Fruit fly (Drosophila melanogaster) whole organism, embryonic: ENCODE results near the gene Helz.

ENCODE experiments used
- CG16813 ChIP-seq: fragments of 200-800 bp; sonication (Bioruptor generic); IDR thresholded peaks from 3 replicates; pipeline ENCODE4 v1.3.6; 2022; ENCODE audit warnings: missing biosample characterization, missing genetic modification characterization; ENCODE audit not compliant: partially characterized antibody
- CG17385 ChIP-seq: fragments of 200-800 bp; sonication (Bioruptor generic); optimal IDR thresholded peaks from 3 replicates; lab custom pipeline; 2018; ENCODE audit warnings: missing biosample characterization, mild to moderate bottlenecking, missing genetic modification characterization
- CG4282 ChIP-seq: fragments of 200-800 bp; sonication (Bioruptor generic); optimal IDR thresholded peaks from 2 replicates; lab custom pipeline; 2016; ENCODE audit warnings: missing biosample characterization, missing genetic modification characterization
- Fer2 ChIP-seq: fragments of 200-800 bp; sonication (Bioruptor generic); optimal IDR thresholded peaks from 2 replicates; lab custom pipeline; 2018; ENCODE audit warnings: missing biosample characterization, mild to moderate bottlenecking, missing genetic modification characterization, moderate library complexity
- Sry-β ChIP-seq: fragments of 200-800 bp; sonication (Bioruptor generic); optimal IDR thresholded peaks from 2 replicates; lab custom pipeline; 2018; ENCODE audit warnings: missing biosample characterization, mild to moderate bottlenecking, missing genetic modification characterization, moderate library complexity
- fd3F ChIP-seq: fragments of 200-800 bp; sonication (Bioruptor generic); optimal IDR thresholded peaks from 2 replicates; lab custom pipeline; 2018; ENCODE audit warnings: missing biosample characterization, mild to moderate bottlenecking, missing genetic modification characterization, moderate library complexity
- kah ChIP-seq: fragments of 200-800 bp; sonication (Bioruptor generic); optimal IDR thresholded peaks from 2 replicates; lab custom pipeline; 2018; ENCODE audit warnings: missing biosample characterization, mild to moderate bottlenecking, missing genetic modification characterization
- nau ChIP-seq: fragments of 200-800 bp; sonication (Bioruptor generic); optimal IDR thresholded peaks from 3 replicates; lab custom pipeline; 2017; ENCODE audit warnings: missing biosample characterization, mild to moderate bottlenecking, missing genetic modification characterization, missing genetic modification reagents
- odd ChIP-seq: fragments of 200-800 bp; sonication (Bioruptor generic); optimal IDR thresholded peaks from 2 replicates; lab custom pipeline; 2017; ENCODE audit warnings: missing biosample characterization, mild to moderate bottlenecking, missing genetic modification characterization
- pan ChIP-seq, 4 experiments: fragments of >200 bp in 3 of 4; fragments of 200-800 bp in 1 of 4; sonication (Bioruptor generic) in 1 of 4; optimal IDR thresholded peaks in 3 of 4; IDR thresholded peaks in 1 of 4; 2 replicates each; pipeline versions ENCODE4 v1.3.6 to Lab custom; 2017 to 2022; ENCODE audit warnings: missing biosample characterization in 2 of 4, missing genetic modification characterization in 2 of 4, mixed read lengths in 1 of 4

DNA sequence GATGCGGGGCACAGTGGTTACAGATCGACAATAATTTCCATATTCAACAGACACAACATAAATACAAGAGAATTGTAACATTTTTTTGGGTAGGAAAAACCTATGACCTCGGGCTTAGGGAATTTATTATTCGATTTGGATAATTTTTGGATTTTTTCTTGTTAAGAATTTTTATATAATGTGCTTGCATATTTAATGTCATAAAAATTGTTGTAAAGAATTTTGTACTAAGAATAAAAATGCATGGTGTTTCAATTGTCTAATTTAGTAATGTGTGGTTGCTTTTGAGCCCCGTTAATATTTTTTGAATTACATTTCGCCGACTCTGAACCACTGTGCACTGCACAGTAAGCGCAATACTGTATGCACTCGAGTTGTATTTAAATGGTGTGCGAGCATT lies 26.9 kb downstream of the Helz start:
- no peak for TF ChIP-seq odd (GFP tag; lab: Kevin White, UChicago)
- no peak for TF ChIP-seq Sry-β (GFP tag; lab: Kevin White, UChicago)
- TF ChIP-seq CG17385 (GFP tag; lab: Kevin White, UChicago): no peak
- no peak for TF ChIP-seq CG4282 (GFP tag; lab: Kevin White, UChicago)
- TF ChIP-seq pan (optimal IDR thresholded peaks at IDR 0.05; lab: Kevin White, UChicago): no peak
- TF ChIP-seq pan (GFP tag; optimal IDR thresholded peaks at IDR 0.05 in 1 of 2, IDR thresholded peaks at IDR 0.05 in 1 of 2): no peak
- TF ChIP-seq kah (GFP tag; lab: Kevin White, UChicago): no peak
- no peak for TF ChIP-seq fd3F
- no peak for TF ChIP-seq nau
- TF ChIP-seq Fer2 (tag; lab: Kevin White, UChicago): no peak
- no peak for TF ChIP-seq CG16813 (GFP tag; lab: Robert Waterston, UW)
